Fruit fly (Drosophila melanogaster) whole organism, embryonic: ENCODE results near the gene CG7370.

Experiments
- Abd-B ChIP-seq: fragments of 200-800 bp; sonication (Bioruptor generic); optimal IDR thresholded peaks from 2 replicates; lab custom pipeline; 2018; ENCODE audit warnings: missing biosample characterization, mild to moderate bottlenecking, missing genetic modification characterization, moderate library complexity
- Bteb2 ChIP-seq: fragments of 200-800 bp; sonication (Bioruptor generic); optimal IDR thresholded peaks from 2 replicates; lab custom pipeline; 2016; ENCODE audit warnings: missing biosample characterization, missing genetic modification characterization
- CG10654 ChIP-seq: fragments of 200-800 bp; sonication (Bioruptor generic); optimal IDR thresholded peaks from 2 replicates; lab custom pipeline; 2016; ENCODE audit warnings: missing biosample characterization, missing genetic modification characterization
- CG10959 ChIP-seq: fragments of 200-800 bp; sonication (Bioruptor generic); IDR thresholded peaks from 2 replicates; pipeline ENCODE4 v1.3.6; 2022; ENCODE audit warnings: missing biosample characterization, missing genetic modification characterization
- CG11247 ChIP-seq: fragments of 200-800 bp; sonication (Bioruptor generic); IDR thresholded peaks from 2 replicates; pipeline ENCODE4 v1.3.6; 2022; ENCODE audit warnings: missing biosample characterization, missing genetic modification characterization
- CG12071 ChIP-seq: fragments of 200-800 bp; sonication (Bioruptor generic); optimal IDR thresholded peaks from 3 replicates; lab custom pipeline; 2018; ENCODE audit warnings: missing biosample characterization, mild to moderate bottlenecking, missing genetic modification characterization
- CG12236 ChIP-seq: fragments of 200-800 bp; sonication (Bioruptor generic); optimal IDR thresholded peaks from 2 replicates; lab custom pipeline; 2016; ENCODE audit warnings: missing biosample characterization, missing genetic modification characterization
- CG12744 ChIP-seq: fragments of 200-800 bp; sonication (Bioruptor generic); optimal IDR thresholded peaks from 2 replicates; lab custom pipeline; 2016; ENCODE audit warnings: missing biosample characterization, missing genetic modification characterization
- CG12942 ChIP-seq: fragments of 200-800 bp; sonication (Bioruptor generic); optimal IDR thresholded peaks from 3 replicates; lab custom pipeline; 2016; ENCODE audit warnings: missing biosample characterization, missing genetic modification characterization
- CG13775 ChIP-seq: fragments of 200-800 bp; sonication (Bioruptor generic); optimal IDR thresholded peaks from 3 replicates; lab custom pipeline; 2017; ENCODE audit warnings: missing biosample characterization, mild to moderate bottlenecking, missing genetic modification characterization
- CG14667 ChIP-seq: fragments of 200-800 bp; sonication (Bioruptor generic); IDR thresholded peaks from 2 replicates; pipeline ENCODE4 v1.3.6; 2022; ENCODE audit warnings: missing biosample characterization, missing genetic modification characterization
- CG16815 ChIP-seq: fragments of 200-800 bp; sonication (Bioruptor generic); optimal IDR thresholded peaks from 3 replicates; lab custom pipeline; 2017; ENCODE audit warnings: missing biosample characterization, mild to moderate bottlenecking, missing genetic modification characterization
- CG17361 ChIP-seq: fragments of 200-800 bp; sonication (Bioruptor generic); IDR thresholded peaks from 3 replicates; pipeline ENCODE4 v1.3.6; 2022; ENCODE audit warnings: missing biosample characterization, missing genetic modification characterization
- CG18619 ChIP-seq: fragments of 200-800 bp; sonication (Bioruptor generic); optimal IDR thresholded peaks from 3 replicates; lab custom pipeline; 2017; ENCODE audit warnings: missing biosample characterization, mild to moderate bottlenecking, missing genetic modification characterization
- CG2116 ChIP-seq: fragments of 200-800 bp; sonication (Bioruptor generic); optimal IDR thresholded peaks from 3 replicates; lab custom pipeline; 2018; ENCODE audit warnings: missing biosample characterization, mild to moderate bottlenecking, missing genetic modification characterization
- CG32532 ChIP-seq: fragments of 200-800 bp; sonication (Bioruptor generic); IDR thresholded peaks from 2 replicates; pipeline ENCODE4 v1.3.6; 2022; ENCODE audit warnings: missing biosample characterization, missing genetic modification characterization
- CG32767 ChIP-seq: fragments of 200-800 bp; sonication (Bioruptor generic); IDR thresholded peaks from 2 replicates; pipeline ENCODE4 v1.3.6; 2022; ENCODE audit warnings: missing biosample characterization, missing genetic modification characterization
- CG4854 ChIP-seq: fragments of 200-800 bp; sonication (Bioruptor generic); optimal IDR thresholded peaks from 2 replicates; lab custom pipeline; 2016; ENCODE audit warnings: missing biosample characterization, missing genetic modification characterization, inconsistent platforms
- CG6254 ChIP-seq: fragments of 200-800 bp; sonication (Bioruptor generic); optimal IDR thresholded peaks from 3 replicates; lab custom pipeline; 2017; ENCODE audit warnings: mild to moderate bottlenecking, missing biosample characterization, missing genetic modification reagents, missing genetic modification characterization
- CG7987 ChIP-seq: fragments of 200-800 bp; sonication (Bioruptor generic); optimal IDR thresholded peaks from 2 replicates; lab custom pipeline; 2018; ENCODE audit warnings: missing biosample characterization, mild to moderate bottlenecking, missing genetic modification characterization, moderate library complexity
- CrebB ChIP-seq: fragments of 200-800 bp; sonication (Bioruptor generic); optimal IDR thresholded peaks from 3 replicates; lab custom pipeline; 2018; ENCODE audit warnings: missing biosample characterization, mild to moderate bottlenecking, missing genetic modification characterization
- Deaf1 ChIP-seq: fragments of 200-800 bp; optimal IDR thresholded peaks from 3 replicates; lab custom pipeline; 2019; ENCODE audit warnings: missing biosample characterization, mild to moderate bottlenecking, missing genetic modification characterization, moderate library complexity
- Doc2 ChIP-seq: fragments of 200-800 bp; sonication (Bioruptor generic); IDR thresholded peaks from 2 replicates; pipeline ENCODE4 v1.3.6; 2022; ENCODE audit warnings: missing biosample characterization, missing genetic modification characterization
- Drgx ChIP-seq: fragments of 200-800 bp; sonication (Bioruptor generic); IDR thresholded peaks from 2 replicates; pipeline ENCODE4 v1.3.6; 2022; ENCODE audit warnings: missing biosample characterization, missing genetic modification characterization
- Fer3 ChIP-seq: fragments of 200-800 bp; sonication (Bioruptor generic); optimal IDR thresholded peaks from 2 replicates; lab custom pipeline; 2018; ENCODE audit warnings: missing biosample characterization, mild to moderate bottlenecking, missing genetic modification characterization, moderate library complexity
- H15 ChIP-seq: fragments of 200-800 bp; sonication (Bioruptor generic); IDR thresholded peaks from 3 replicates; pipeline ENCODE4 v1.3.6; 2022; ENCODE audit warnings: missing biosample characterization, missing genetic modification characterization
- H2.0 ChIP-seq: fragments of 200-800 bp; sonication (Bioruptor generic); IDR thresholded peaks from 2 replicates; pipeline ENCODE4 v1.3.6; 2022; ENCODE audit warnings: missing biosample characterization, missing genetic modification characterization
- HLH3B ChIP-seq: fragments of 200-800 bp; sonication (Bioruptor generic); IDR thresholded peaks from 2 replicates; pipeline ENCODE4 v1.3.6; 2022; ENCODE audit warnings: missing biosample characterization, missing genetic modification characterization
- Hmr ChIP-seq: fragments of 200-800 bp; sonication (Bioruptor generic); optimal IDR thresholded peaks from 3 replicates; lab custom pipeline; 2017; ENCODE audit warnings: mild to moderate bottlenecking, missing biosample characterization, missing genetic modification reagents, missing genetic modification characterization
- Lhr ChIP-seq: fragments of 200-800 bp; sonication (Bioruptor generic); optimal IDR thresholded peaks from 3 replicates; lab custom pipeline; 2017; ENCODE audit warnings: mild to moderate bottlenecking, missing biosample characterization, missing genetic modification reagents, missing genetic modification characterization
- MBD-R2 ChIP-seq: fragments of 200-800 bp; sonication (Bioruptor generic); IDR thresholded peaks from 2 replicates; pipeline ENCODE4 v1.3.6; 2022; ENCODE audit warnings: missing biosample characterization, missing genetic modification characterization
- NC2α ChIP-seq: fragments of 200-800 bp; sonication (Bioruptor generic); optimal IDR thresholded peaks from 2 replicates; lab custom pipeline; 2016; ENCODE audit warnings: missing biosample characterization, missing genetic modification characterization
- Ravus ChIP-seq: fragments of 200-800 bp; sonication (Bioruptor generic); IDR thresholded peaks from 2 replicates; pipeline ENCODE4 v1.3.6; 2022; ENCODE audit warnings: missing biosample characterization, missing genetic modification characterization
- Taf1 ChIP-seq: fragments of 200-800 bp; sonication (Bioruptor generic); IDR thresholded peaks from 2 replicates; pipeline ENCODE4 v1.3.6; 2022; ENCODE audit warnings: missing biosample characterization, missing genetic modification characterization
- ara ChIP-seq: fragments of 200-800 bp; sonication (Bioruptor generic); IDR thresholded peaks from 2 replicates; pipeline ENCODE4 v1.3.6; 2022; ENCODE audit warnings: missing biosample characterization, missing genetic modification characterization
- caup ChIP-seq: fragments of 200-800 bp; sonication (Bioruptor generic); optimal IDR thresholded peaks from 3 replicates; lab custom pipeline; 2017; ENCODE audit warnings: missing biosample characterization, mild to moderate bottlenecking, missing genetic modification characterization, moderate library complexity; ENCODE audit not compliant: severe bottlenecking
- chif ChIP-seq, 2 experiments: fragments of 200-800 bp; sonication (Bioruptor generic); optimal IDR thresholded peaks; 3 replicates each; lab custom pipeline; 2016; ENCODE audit warnings: missing biosample characterization in 2 of 2, missing genetic modification characterization in 2 of 2
- esg ChIP-seq: fragments of 200-800 bp; sonication (Bioruptor generic); conservative IDR thresholded peaks from 2 replicates; pipeline ENCODE4 v1.3.6; 2022; ENCODE audit warnings: missing biosample characterization, missing genetic modification characterization
- her ChIP-seq: fragments of 200-800 bp; sonication (Bioruptor generic); optimal IDR thresholded peaks from 2 replicates; lab custom pipeline; 2016; ENCODE audit warnings: missing biosample characterization, missing genetic modification characterization
- hkb ChIP-seq, 2 experiments: fragments of 200-800 bp in 1 of 2; fragments of >200 bp in 1 of 2; sonication (Bioruptor generic) in 1 of 2; IDR thresholded peaks in 1 of 2; optimal IDR thresholded peaks in 1 of 2; 2 replicates each; pipeline versions ENCODE4 v1.3.6 to Lab custom; 2017 to 2022; ENCODE audit warnings: missing biosample characterization in 1 of 2, missing genetic modification characterization in 1 of 2
- mld ChIP-seq: fragments of 200-800 bp; sonication (Bioruptor generic); IDR thresholded peaks from 3 replicates; pipeline ENCODE4 v1.3.6; 2022; ENCODE audit warnings: missing biosample characterization, missing genetic modification characterization; ENCODE audit not compliant: partially characterized antibody
- pros ChIP-seq: fragments of 200-800 bp; sonication (Bioruptor generic); optimal IDR thresholded peaks from 3 replicates; lab custom pipeline; 2019; ENCODE audit warnings: missing biosample characterization, mild to moderate bottlenecking, missing genetic modification characterization, moderate library complexity
- repo ChIP-seq: fragments of 200-800 bp; sonication (Bioruptor generic); optimal IDR thresholded peaks from 2 replicates; lab custom pipeline; 2016; ENCODE audit warnings: missing biosample characterization, missing genetic modification characterization
- schlank ChIP-seq: fragments of 200-800 bp; sonication (Bioruptor generic); optimal IDR thresholded peaks from 2 replicates; lab custom pipeline; 2018; ENCODE audit warnings: missing biosample characterization, mild to moderate bottlenecking, missing genetic modification characterization
- slbo ChIP-seq: fragments of 200-800 bp; sonication (Bioruptor generic); IDR thresholded peaks from 2 replicates; pipeline ENCODE4 v1.3.6; 2022; ENCODE audit warnings: missing biosample characterization, missing genetic modification characterization
- tin ChIP-seq: fragments of 200-800 bp; sonication (Bioruptor generic); optimal IDR thresholded peaks from 3 replicates; lab custom pipeline; 2016; ENCODE audit warnings: missing biosample characterization, missing genetic modification characterization
- tio ChIP-seq: fragments of 200-800 bp; sonication (Bioruptor generic); optimal IDR thresholded peaks from 2 replicates; lab custom pipeline; 2017; ENCODE audit warnings: missing biosample characterization, missing genetic modification characterization, inconsistent platforms
- ttk ChIP-seq: fragments of 200-800 bp; sonication (Bioruptor generic); IDR thresholded peaks from 2 replicates; pipeline ENCODE4 v2.1.2; 2022; ENCODE audit warnings: missing biosample characterization, missing genetic modification characterization
- usp ChIP-seq: fragments of >200 bp; optimal IDR thresholded peaks from 2 replicates; lab custom pipeline; 2017; ENCODE audit warnings: missing biosample characterization, missing genetic modification characterization

CG7370 gene

dm6 chr3L:21738175-21739016 is 31.2 kb upstream of the CG7370 start, which contains the start of gene CG14567 (continued):
- TF ChIP-seq tin (peak; percentile 13), CG13775 (GFP tag; lab: Kevin White, UChicago) (no peak), CG18619 (GFP tag; lab: Kevin White, UChicago) (no peak), CG32767 (GFP tag; lab: Robert Waterston, UW) (peak; percentile 34; the same call in 1 of the 2 replicates), her (no peak), CrebB (tag; lab: Kevin White, UChicago) (no peak), usp (GFP tag; lab: Kevin White, UChicago) (no peak), CG7987 (GFP tag; lab: Kevin White, UChicago) (no peak), Abd-B (peak; percentile 56), CG10654 (GFP tag; lab: Kevin White, UChicago) (no peak), H15 (GFP tag; lab: Robert Waterston, UW) (no peak), caup (no peak), CG32532 (peak; percentile 54), Hmr (GFP tag; lab: Kevin White, UChicago) (no peak), CG2116 (GFP tag; lab: Kevin White, UChicago) (no peak), MBD-R2 (GFP tag; lab: Robert Waterston, UW) (no peak), chif (GFP tag; optimal IDR thresholded peaks at IDR 0.05; lab: Kevin White, UChicago) (no peak), CG12942 (GFP tag; lab: Kevin White, UChicago) (no peak), Lhr (no peak), ttk (GFP tag; lab: Robert Waterston, UW) (0 out of 2 replicates have a peak, but pooled peaks have one; percentile 27), Ravus (GFP tag; lab: Robert Waterston, UW) (no peak), CG12744 (no peak), mld (no peak), repo (GFP tag; lab: Kevin White, UChicago) (no peak), slbo (peak; percentile 63), CG10959 (no peak), CG12236 (no peak), CG14667 (no peak), HLH3B (GFP tag; lab: Robert Waterston, UW) (peak; percentile 55), CG4854 (GFP tag; lab: Kevin White, UChicago) (no peak), Drgx (peak; percentile 83), CG11247 (GFP tag; lab: Robert Waterston, UW) (peak; percentile 48; the same call in 1 of the 2 replicates), Doc2 (GFP tag; lab: Robert Waterston, UW) (no peak), NC2α (GFP tag; lab: Kevin White, UChicago) (no peak), Fer3 (no peak), Taf1 (no peak), CG12071 (no peak), CG17361 (0 out of 3 replicates have a peak, but pooled peaks have one; percentile 10), Bteb2 (GFP tag; lab: Kevin White, UChicago) (no peak), CG6254 (no peak), esg (GFP tag; lab: Robert Waterston, UW) (no peak), schlank (tag; lab: Kevin White, UChicago) (no peak), pros (GFP tag; lab: Kevin White, UChicago) (no peak), ara (GFP tag; lab: Robert Waterston, UW) (no peak; the same call in 1 of the 2 replicates), CG16815 (no peak), hkb (optimal IDR thresholded peaks at IDR 0.05; lab: Kevin White, UChicago) (no peak), hkb (GFP tag; IDR thresholded peaks at IDR 0.05; lab: Robert Waterston, UW) (peak; percentile 44; the same call in 1 of the 2 replicates), tio (GFP tag; lab: Kevin White, UChicago) (peak; percentile 34), H2.0 (GFP tag; lab: Robert Waterston, UW) (peak; percentile 38; the same call in 1 of the 2 replicates), Deaf1 (tag; lab: Kevin White, UChicago) (no peak)
